Worm (Caenorhabditis elegans) whole organism, early embryonic: ENCODE results near the gene toe-1.

Source experiments
- B0310.2 ChIP-seq: sonication (generic microtip); optimal IDR thresholded peaks from 2 replicates; lab custom pipeline; 2016; ENCODE audit warnings: mild to moderate bottlenecking, missing genetic modification characterization, missing compliant biosample characterization
- F13C5.2 ChIP-seq: sonication (generic microtip); optimal IDR thresholded peaks from 2 replicates; lab custom pipeline; 2017; ENCODE audit warnings: mild to moderate bottlenecking, missing genetic modification characterization, inconsistent platforms, missing compliant biosample characterization
- aly-1 ChIP-seq: sonication (generic microtip); optimal IDR thresholded peaks from 2 replicates; lab custom pipeline; 2016; ENCODE audit warnings: missing genetic modification characterization, missing compliant biosample characterization
- ama-1 ChIP-seq: fragments of 150-350 bp; optimal IDR thresholded peaks from 2 replicates; lab custom pipeline; 2014
- hmbx-1 ChIP-seq: sonication (generic microtip); optimal IDR thresholded peaks from 2 replicates; lab custom pipeline; 2016; ENCODE audit warnings: mild to moderate bottlenecking, missing genetic modification characterization, missing compliant biosample characterization
- hmg-4 ChIP-seq: fragments of 200-800 bp; sonication (Bioruptor generic); optimal IDR thresholded peaks from 2 replicates; lab custom pipeline; 2018; ENCODE audit warnings: mild to moderate bottlenecking, missing genetic modification characterization, missing compliant biosample characterization
- tbx-11 ChIP-seq: fragments of 200-800 bp; sonication (Bioruptor generic); IDR thresholded peaks from 2 replicates; pipeline ENCODE4 v1.3.6; 2022; ENCODE audit warnings: missing genetic modification characterization, missing compliant biosample characterization
- tra-4 ChIP-seq: sonication (generic microtip); optimal IDR thresholded peaks from 2 replicates; lab custom pipeline; 2017; ENCODE audit warnings: missing genetic modification characterization, missing compliant biosample characterization

DNA sequence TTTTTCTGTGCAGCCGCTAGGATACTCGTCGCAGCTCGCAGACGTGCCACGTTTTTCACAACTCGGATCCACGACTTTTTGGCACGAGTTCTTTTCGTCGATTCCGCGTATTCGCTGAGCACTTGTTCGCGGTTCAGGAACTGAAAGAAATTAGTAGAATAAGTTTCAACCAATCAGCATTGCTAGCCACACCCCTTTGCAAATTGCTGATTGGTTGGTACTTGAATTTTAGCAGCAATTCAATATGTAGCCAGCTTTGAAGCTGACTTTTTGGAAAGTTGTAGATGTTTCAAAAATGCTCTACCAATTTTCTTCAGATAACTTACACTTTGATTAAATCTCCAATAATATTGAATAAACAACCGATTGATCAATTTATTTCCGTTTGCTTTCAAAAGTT is 16.3 kb downstream of the toe-1 start:
- TF ChIP-seq tbx-11 (no peak), hmbx-1 (no peak), F13C5.2 (tag; lab: Kevin White, UChicago) (no peak), tra-4 (no peak), aly-1 (tag; lab: Kevin White, UChicago) (no peak), hmg-4 (GFP tag; lab: Kevin White, UChicago) (no peak), ama-1 (lab: Kevin White, UChicago) (no peak), B0310.2 (no peak)
